Worm (Caenorhabditis elegans) whole organism, young adult: ENCODE measurements around the gene npp-21.

Source experiments
- C06A6.2 ChIP-seq: fragments of 200-800 bp; sonication (Bioruptor generic); conservative IDR thresholded peaks from 2 replicates; pipeline ENCODE4 v1.3.6; 2022; ENCODE audit warnings: missing genetic modification characterization, missing compliant biosample characterization
- F57C9.4 ChIP-seq: sonication (generic microtip); optimal IDR thresholded peaks from 2 replicates; lab custom pipeline; 2017; ENCODE audit warnings: mild to moderate bottlenecking, missing genetic modification characterization, missing compliant biosample characterization
- Y95B8A.8 ChIP-seq: fragments of 200-800 bp; sonication (Bioruptor generic); IDR thresholded peaks from 2 replicates; pipeline ENCODE4 v1.3.6; 2022; ENCODE audit warnings: missing genetic modification reagents, missing genetic modification characterization, missing compliant biosample characterization
- ceh-58 ChIP-seq: fragments of 200-800 bp; sonication (Bioruptor generic); IDR thresholded peaks from 2 replicates; pipeline ENCODE4 v1.3.6; 2022; ENCODE audit warnings: missing genetic modification characterization, missing compliant biosample characterization
- gei-17 ChIP-seq: fragments of 200-800 bp; sonication (Bioruptor generic); optimal IDR thresholded peaks from 2 replicates; lab custom pipeline; 2018; ENCODE audit warnings: mild to moderate bottlenecking, missing genetic modification characterization, missing compliant biosample characterization
- lin-26 ChIP-seq: fragments of 200-800 bp; sonication (Bioruptor generic); IDR thresholded peaks from 2 replicates; pipeline ENCODE4 v1.3.6; 2022; ENCODE audit warnings: missing genetic modification reagents, missing genetic modification characterization, missing compliant biosample characterization
- nhr-120 ChIP-seq: fragments of 200-800 bp; sonication (Bioruptor generic); IDR thresholded peaks from 2 replicates; pipeline ENCODE4 v1.3.6; 2022; ENCODE audit warnings: missing genetic modification characterization, missing compliant biosample characterization
- pha-4 ChIP-seq: fragments of 150-350 bp; sonication (generic microtip); optimal IDR thresholded peaks from 2 replicates; lab custom pipeline; 2014; ENCODE audit warnings: missing biosample characterization, missing genetic modification reagents, missing genetic modification characterization
- unc-130 ChIP-seq: sonication (generic microtip); optimal IDR thresholded peaks from 2 replicates; lab custom pipeline; 2016; ENCODE audit warnings: missing genetic modification reagents, missing genetic modification characterization, missing compliant biosample characterization

ce11 chrII:7561494-7561893, 38.0 kb upstream of the npp-21 start, which contains the start of the genes ZK1290.11 and ZK1290.1:
- TF ChIP-seq C06A6.2 (GFP tag; lab: Robert Waterston, UW), result no peak
- TF ChIP-seq Y95B8A.8 (GFP tag; lab: Robert Waterston, UW), result no peak
- TF ChIP-seq nhr-120 (GFP tag; lab: Robert Waterston, UW), result no peak
- TF ChIP-seq pha-4 (tag; lab: Kevin White, UChicago), result no peak
- no peak for TF ChIP-seq gei-17 (GFP tag; lab: Kevin White, UChicago)
- no peak for TF ChIP-seq ceh-58 (GFP tag; lab: Robert Waterston, UW)
- TF ChIP-seq lin-26 (GFP tag; lab: Robert Waterston, UW), result no peak
- no peak for TF ChIP-seq F57C9.4 (tag; lab: Kevin White, UChicago)
- no peak for TF ChIP-seq unc-130 (GFP tag; lab: Kevin White, UChicago)
